Worm (Caenorhabditis elegans): ENCODE data around the gene nspa-2.

Gene nspa-2

ce11 chrV:14849628-14850027 lies 41.3 kb upstream of the nspa-2 start:
- TF ChIP-seq nhr-11 (tag; optimal IDR thresholded peaks at IDR 0.05): no peak
- TF ChIP-seq F13H6.1 (tag; optimal IDR thresholded peaks at IDR 0.05): no peak
- TF ChIP-seq ceh-31 (tag; optimal IDR thresholded peaks at IDR 0.05): peak; percentile 10
- peak; percentile 32 for TF ChIP-seq nfya-1 (tag; optimal IDR thresholded peaks at IDR 0.05)
- TF ChIP-seq sox-2 (GFP tag; IDR thresholded peaks at IDR 0.05): no peak
- TF ChIP-seq rnt-1 (tag; optimal IDR thresholded peaks at IDR 0.05): no peak
- TF ChIP-seq hlh-30 (tag; optimal IDR thresholded peaks at IDR 0.05; ENCODE audit: insufficient read depth): peak; percentile 89
- no peak for TF ChIP-seq ama-1 (optimal IDR thresholded peaks at IDR 0.05)
- TF ChIP-seq pat-9 (tag; optimal IDR thresholded peaks at IDR 0.05): no peak
- TF ChIP-seq ztf-16 (tag; optimal IDR thresholded peaks at IDR 0.05): no peak
- TF ChIP-seq unc-55 (GFP tag; optimal IDR thresholded peaks at IDR 0.05): no peak

- TF ChIP-seq ceh-19 (GFP tag; optimal IDR thresholded peaks at IDR 0.05): no peak
- no peak for TF ChIP-seq Y22D7AL.16 (tag; optimal IDR thresholded peaks at IDR 0.05)
- TF ChIP-seq ceh-24 (tag; optimal IDR thresholded peaks at IDR 0.05): no peak
- no peak for TF ChIP-seq hlh-15 (tag; optimal IDR thresholded peaks at IDR 0.05)
- no peak for TF ChIP-seq C08G9.2 (tag; optimal IDR thresholded peaks at IDR 0.05)
- no peak for TF ChIP-seq gmeb-2 (tag; optimal IDR thresholded peaks at IDR 0.05)
- TF ChIP-seq C38D4.7 (GFP tag; optimal IDR thresholded peaks at IDR 0.05): no peak
- no peak for TF ChIP-seq eyg-1 (tag; optimal IDR thresholded peaks at IDR 0.05)
- TF ChIP-seq hlh-30 (tag; optimal IDR thresholded peaks at IDR 0.05; ENCODE audit: insufficient read depth): peak; percentile 47
- TF ChIP-seq hlh-13 (GFP tag; optimal IDR thresholded peaks at IDR 0.05): no peak
- peak; percentile 72 for TF ChIP-seq elt-2 (tag; optimal IDR thresholded peaks at IDR 0.05)
- no peak for TF ChIP-seq pqm-1 (tag; optimal IDR thresholded peaks at IDR 0.05)
- no peak for TF ChIP-seq ref-2 (tag; optimal IDR thresholded peaks at IDR 0.05)
- TF ChIP-seq ceh-31 (tag; optimal IDR thresholded peaks at IDR 0.05): no peak
- TF ChIP-seq nhr-232 (tag; optimal IDR thresholded peaks at IDR 0.05): no peak
Measured at ce11 chrV:14850530-14850929, 40.4 kb upstream of the nspa-2 start.

ce11 chrV:14851206-14851605 lies 39.7 kb upstream of the nspa-2 start:
- TF ChIP-seq ceh-31 (tag; optimal IDR thresholded peaks at IDR 0.05) (peak; percentile 51), madf-2 (tag; optimal IDR thresholded peaks at IDR 0.05) (no peak), tbx-2 (tag; optimal IDR thresholded peaks at IDR 0.05) (peak; percentile 39), ceh-34 (tag; optimal IDR thresholded peaks at IDR 0.05) (peak; percentile 44), unc-42 (tag; optimal IDR thresholded peaks at IDR 0.05) (peak; percentile 60), unc-86 (tag; optimal IDR thresholded peaks at IDR 0.05) (no peak)

- TF ChIP-seq K02D7.2 (tag; optimal IDR thresholded peaks at IDR 0.05): no peak
- TF ChIP-seq fkh-6 (tag; optimal IDR thresholded peaks at IDR 0.05): no peak
- TF ChIP-seq ceh-24 (tag; optimal IDR thresholded peaks at IDR 0.05): no peak
- TF ChIP-seq unc-42 (tag; optimal IDR thresholded peaks at IDR 0.05): no peak
- TF ChIP-seq elt-2 (tag; optimal IDR thresholded peaks at IDR 0.05): peak; percentile 15
- TF ChIP-seq rnt-1 (tag; optimal IDR thresholded peaks at IDR 0.05): no peak
Measured at ce11 chrV:14851972-14852371, 38.9 kb upstream of the nspa-2 start.

- peak; percentile 6 for TF ChIP-seq unc-42 (tag; optimal IDR thresholded peaks at IDR 0.05)
- TF ChIP-seq nhr-232 (tag; optimal IDR thresholded peaks at IDR 0.05): no peak
Measured at ce11 chrV:14852620-14853019, 38.3 kb upstream of the nspa-2 start.

- no peak for TF ChIP-seq ceh-19 (GFP tag; optimal IDR thresholded peaks at IDR 0.05)
- no peak for TF ChIP-seq hlh-30 (tag; optimal IDR thresholded peaks at IDR 0.05; ENCODE audit: insufficient read depth)
- no peak for TF ChIP-seq hlh-13 (GFP tag; optimal IDR thresholded peaks at IDR 0.05)
Measured at ce11 chrV:14853739-14854138, 37.1 kb upstream of the nspa-2 start.

- TF ChIP-seq F13H6.1 (tag; optimal IDR thresholded peaks at IDR 0.05): no peak
- TF ChIP-seq unc-42 (tag; optimal IDR thresholded peaks at IDR 0.05): peak; percentile 84
Measured at ce11 chrV:14854261-14854660, 36.6 kb upstream of the nspa-2 start.
